Fruit fly (Drosophila melanogaster) whole organism, wandering third instar larva: ENCODE measurements around the gene Rsph3.

Experiments used
- Abd-B ChIP-seq: fragments of >200 bp; optimal IDR thresholded peaks from 2 replicates; lab custom pipeline; 2017; ENCODE audit warnings: missing biosample characterization, missing genetic modification characterization
- CG32264 ChIP-seq: fragments of 200-800 bp; sonication (Bioruptor generic); optimal IDR thresholded peaks from 2 replicates; lab custom pipeline; 2016; ENCODE audit warnings: missing biosample characterization, missing genetic modification characterization
- CG9705 ChIP-seq: fragments of 200-800 bp; sonication (Bioruptor generic); optimal IDR thresholded peaks from 2 replicates; lab custom pipeline; 2018; ENCODE audit warnings: missing biosample characterization, mild to moderate bottlenecking, missing genetic modification characterization
- CrebA ChIP-seq: fragments of 200-800 bp; sonication (Bioruptor generic); optimal IDR thresholded peaks from 2 replicates; lab custom pipeline; 2016; ENCODE audit warnings: missing biosample characterization, mild to moderate bottlenecking, missing genetic modification characterization, borderline replicate concordance
- Dfd ChIP-seq: fragments of >200 bp; optimal IDR thresholded peaks from 2 replicates; lab custom pipeline; 2017; ENCODE audit warnings: missing biosample characterization, missing genetic modification characterization
- Dif ChIP-seq: fragments of 200-275, 200-300 bp; sonication (Bioruptor generic); optimal IDR thresholded peaks from 2 replicates; lab custom pipeline; 2018; ENCODE audit warnings: missing biosample characterization, missing genetic modification characterization; ENCODE audit not compliant: partially characterized antibody
- GATAd ChIP-seq: sonication (Bioruptor generic); optimal IDR thresholded peaks from 2 replicates; lab custom pipeline; 2016; ENCODE audit warnings: missing biosample characterization, missing genetic modification characterization
- HLH106 ChIP-seq: fragments of 200-800 bp; optimal IDR thresholded peaks from 3 replicates; lab custom pipeline; 2019; ENCODE audit warnings: missing biosample characterization, mild to moderate bottlenecking, missing genetic modification characterization, moderate library complexity
- Hr78 ChIP-seq: fragments of >200 bp; optimal IDR thresholded peaks from 2 replicates; lab custom pipeline; 2017; ENCODE audit warnings: missing biosample characterization, missing genetic modification characterization
- Hr83 ChIP-seq: fragments of 200-300 bp; sonication (Bioruptor generic); optimal IDR thresholded peaks from 2 replicates; lab custom pipeline; 2016; ENCODE audit warnings: missing biosample characterization, mild to moderate bottlenecking, missing genetic modification characterization, moderate library complexity; ENCODE audit not compliant: poor library complexity, severe bottlenecking
- Mio ChIP-seq: sonication (Bioruptor generic); optimal IDR thresholded peaks from 2 replicates; lab custom pipeline; 2016; ENCODE audit warnings: missing biosample characterization, missing genetic modification characterization
- N ChIP-seq: fragments of >200 bp; optimal IDR thresholded peaks from 2 replicates; lab custom pipeline; 2018; ENCODE audit warnings: missing biosample characterization, missing external identifiers, missing genetic modification characterization
- OdsH ChIP-seq: fragments of 200-800 bp; sonication (Bioruptor generic); optimal IDR thresholded peaks from 2 replicates; lab custom pipeline; 2016; ENCODE audit warnings: missing biosample characterization, mild to moderate bottlenecking, missing genetic modification characterization
- Rel ChIP-seq, 2 experiments: fragments of 200-800 bp; sonication (Bioruptor generic) in 1 of 2; optimal IDR thresholded peaks; 2 replicates in 1 of 2; 3 replicates in 1 of 2; lab custom pipeline; 2016 to 2019; ENCODE audit warnings: mild to moderate bottlenecking in 2 of 2, missing biosample characterization in 2 of 2, missing genetic modification characterization in 2 of 2, moderate library complexity in 1 of 2
- Vsx2 ChIP-seq: fragments of 200-300, 225-300 bp; sonication (Bioruptor generic); optimal IDR thresholded peaks from 2 replicates; lab custom pipeline; 2018; ENCODE audit warnings: missing biosample characterization, missing genetic modification characterization; ENCODE audit not compliant: partially characterized antibody
- brk ChIP-seq: fragments of 200-800 bp; sonication (Bioruptor generic); optimal IDR thresholded peaks from 2 replicates; lab custom pipeline; 2016; ENCODE audit warnings: missing biosample characterization, mild to moderate bottlenecking, missing genetic modification characterization
- dl ChIP-seq, 2 experiments: fragments of 175-275, 200-275 bp in 1 of 2; fragments of 200-275 bp in 1 of 2; sonication (Bioruptor generic); optimal IDR thresholded peaks; lab custom pipeline; 2018; ENCODE audit warnings: mild to moderate bottlenecking in 2 of 2, missing biosample characterization in 2 of 2, missing genetic modification characterization in 2 of 2, moderate library complexity in 2 of 2; ENCODE audit not compliant: partially characterized antibody in 2 of 2, insufficient read depth in 1 of 2
- dmrt93B ChIP-seq: fragments of 200-800 bp; sonication (Bioruptor generic); optimal IDR thresholded peaks from 2 replicates; lab custom pipeline; 2018; ENCODE audit warnings: missing biosample characterization, mild to moderate bottlenecking, missing genetic modification characterization
- dsf ChIP-seq: sonication (Bioruptor generic); optimal IDR thresholded peaks from 2 replicates; lab custom pipeline; 2016; ENCODE audit warnings: missing biosample characterization, missing genetic modification characterization, borderline replicate concordance
- ey ChIP-seq: fragments of 200-800 bp; sonication (Bioruptor generic); optimal IDR thresholded peaks from 2 replicates; lab custom pipeline; 2016; ENCODE audit warnings: missing biosample characterization, missing genetic modification characterization
- foxo ChIP-seq, 2 experiments: fragments of 200-800 bp; sonication (Bioruptor generic); optimal IDR thresholded peaks; 2 replicates in 1 of 2; 3 replicates in 1 of 2; lab custom pipeline; 2016 to 2017; ENCODE audit warnings: missing biosample characterization in 2 of 2, missing genetic modification characterization in 2 of 2
- fru ChIP-seq: fragments of 200-800 bp; sonication (Bioruptor generic); optimal IDR thresholded peaks from 3 replicates; lab custom pipeline; 2016; ENCODE audit warnings: missing biosample characterization, mild to moderate bottlenecking, missing genetic modification characterization
- h ChIP-seq: fragments of 200-800 bp; sonication (Bioruptor generic); optimal IDR thresholded peaks from 3 replicates; lab custom pipeline; 2016; ENCODE audit warnings: missing biosample characterization, mild to moderate bottlenecking, missing genetic modification characterization
- jim ChIP-seq: fragments of 175-275, 200-325 bp; sonication (Bioruptor generic); optimal IDR thresholded peaks from 2 replicates; lab custom pipeline; 2016; ENCODE audit warnings: missing biosample characterization, mild to moderate bottlenecking, missing genetic modification characterization
- rgr ChIP-seq: fragments of 200-800 bp; sonication (Bioruptor generic); optimal IDR thresholded peaks from 3 replicates; lab custom pipeline; 2016; ENCODE audit warnings: missing biosample characterization, mild to moderate bottlenecking, missing genetic modification characterization
- tai ChIP-seq: sonication (Bioruptor generic); optimal IDR thresholded peaks from 2 replicates; lab custom pipeline; 2016; ENCODE audit warnings: missing biosample characterization, missing genetic modification characterization
- woc ChIP-seq: sonication (Bioruptor generic); optimal IDR thresholded peaks from 2 replicates; lab custom pipeline; 2016; ENCODE audit warnings: missing biosample characterization, mild to moderate bottlenecking, missing genetic modification characterization

Rsph3 gene

DNA sequence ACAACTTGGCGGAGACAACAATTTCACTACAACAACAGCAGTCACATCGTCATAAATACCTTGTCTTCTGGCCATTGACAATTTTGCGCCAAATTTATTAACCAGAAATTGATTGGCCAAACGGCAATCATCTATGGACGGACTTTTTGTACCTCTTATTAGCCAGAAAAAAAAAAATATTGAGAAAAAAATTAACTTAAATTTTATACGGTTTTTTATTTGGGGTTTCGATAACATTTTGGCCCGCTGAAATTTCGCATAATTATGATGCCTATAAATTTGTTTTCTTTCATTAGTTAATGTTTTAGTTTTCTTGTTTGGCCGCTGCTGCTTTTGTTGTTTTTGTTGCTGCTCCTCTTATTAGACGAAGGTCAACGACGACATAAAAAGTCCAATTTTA lies 41.0 kb upstream of the Rsph3 start:
- TF ChIP-seq rgr (GFP tag; lab: Kevin White, UChicago) = no peak
- TF ChIP-seq OdsH (GFP tag; lab: Kevin White, UChicago) = no peak
- no peak for TF ChIP-seq GATAd (GFP tag; lab: Kevin White, UChicago)
- TF ChIP-seq Dfd = no peak
- TF ChIP-seq Dif = no peak
- no peak for TF ChIP-seq CG32264 (GFP tag; lab: Kevin White, UChicago)
- no peak for TF ChIP-seq Abd-B
- TF ChIP-seq Hr83 (GFP tag; lab: Kevin White, UChicago) = no peak
- TF ChIP-seq h (GFP tag; lab: Kevin White, UChicago) = no peak
- TF ChIP-seq N (GFP tag; lab: Kevin White, UChicago) = no peak
- no peak for TF ChIP-seq HLH106 (tag; lab: Kevin White, UChicago)
- no peak for TF ChIP-seq dmrt93B

DNA sequence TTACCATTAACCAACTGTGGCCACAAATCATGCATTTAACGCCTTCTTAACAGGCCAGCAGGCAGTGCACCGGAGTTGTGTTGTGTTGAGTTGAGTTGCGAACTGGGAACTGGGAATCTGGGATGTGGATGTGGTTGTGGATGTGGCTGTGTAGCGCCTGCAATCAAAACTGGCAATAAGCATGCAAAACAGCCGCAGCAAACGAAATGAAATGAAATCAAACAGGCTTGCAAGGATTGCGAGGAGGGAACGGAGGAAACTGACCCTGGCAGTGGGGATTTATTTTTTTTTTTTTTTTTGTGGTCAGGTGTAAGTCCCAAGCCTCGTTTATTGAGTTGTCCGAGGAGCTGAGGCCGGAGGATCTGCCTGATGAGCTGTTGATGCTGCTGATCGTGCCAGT lies 39.5 kb upstream of the Rsph3 start:
- TF ChIP-seq HLH106 (tag; lab: Kevin White, UChicago) (no peak), Mio (GFP tag; lab: Kevin White, UChicago) (no peak), woc (GFP tag; lab: Kevin White, UChicago) (no peak), Rel (GFP tag; optimal IDR thresholded peaks at IDR 0.05; lab: Kevin White, UChicago) (no peak), Rel (tag; optimal IDR thresholded peaks at IDR 0.05; lab: Kevin White, UChicago) (peak; percentile 71), OdsH (GFP tag; lab: Kevin White, UChicago) (no peak), rgr (GFP tag; lab: Kevin White, UChicago) (no peak)
- TF ChIP-seq, all 38 proteins: peak for 1

DNA sequence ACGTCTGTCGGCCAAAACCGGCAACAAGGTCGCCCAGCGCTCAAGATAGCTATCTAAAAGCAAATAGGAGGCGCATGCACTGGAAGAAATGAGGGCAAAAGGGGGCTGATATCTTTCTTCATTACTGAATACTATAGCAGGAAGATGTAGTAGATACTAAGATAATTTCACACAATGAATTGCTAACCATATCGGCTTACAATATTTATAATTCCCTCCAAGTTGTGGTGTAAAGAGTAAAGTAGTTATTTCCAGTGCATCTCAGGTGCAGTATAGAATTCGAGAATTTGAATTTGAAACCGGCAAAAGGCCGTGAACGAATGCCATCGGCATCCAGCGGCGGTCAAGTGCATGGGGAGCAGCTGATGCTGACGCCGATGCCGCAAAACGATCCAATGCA lies 36.5 kb upstream of the Rsph3 start:
- TF ChIP-seq brk (GFP tag; lab: Kevin White, UChicago) (no peak), fru (GFP tag; lab: Kevin White, UChicago) (peak; percentile 23), h (GFP tag; lab: Kevin White, UChicago) (peak; percentile 30), HLH106 (tag; lab: Kevin White, UChicago) (peak; percentile 16), Hr78 (GFP tag; lab: Kevin White, UChicago) (no peak), foxo (GFP tag; optimal IDR thresholded peaks at IDR 0.05; lab: Kevin White, UChicago) (peak in 1 of 2 experiments; percentile 27), CG9705 (no peak)

DNA sequence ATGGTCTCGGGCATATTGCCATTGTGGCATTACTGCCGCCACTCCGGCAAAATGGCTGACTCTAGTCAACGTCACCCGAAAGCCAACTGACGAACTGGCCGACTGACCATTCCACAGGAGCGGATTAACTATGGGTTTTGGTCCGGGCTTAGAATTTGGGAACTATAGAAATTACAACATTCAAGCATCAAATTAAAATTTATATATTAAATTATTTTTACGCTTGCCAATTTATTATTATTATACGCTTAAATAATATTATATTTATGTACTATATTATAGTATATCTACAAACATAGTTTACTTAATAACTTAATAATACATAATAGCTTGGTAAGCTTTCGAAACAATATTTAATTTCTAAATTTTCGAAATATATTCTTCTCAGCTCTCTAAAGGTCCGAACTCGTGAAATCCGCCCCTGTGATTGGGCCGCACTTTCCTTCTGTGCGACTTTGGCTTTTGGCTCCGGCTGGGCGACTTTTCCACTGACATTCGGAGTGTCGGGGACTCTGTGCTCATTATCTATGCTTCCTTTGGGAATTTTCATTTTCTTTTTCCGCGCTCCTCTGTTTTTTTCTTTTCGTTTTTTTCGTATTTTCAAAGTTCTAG lies 34.5 kb upstream of the Rsph3 start:
- TF ChIP-seq Rel (GFP tag; optimal IDR thresholded peaks at IDR 0.05; lab: Kevin White, UChicago) (no peak), Rel (tag; optimal IDR thresholded peaks at IDR 0.05; lab: Kevin White, UChicago) (no peak), Hr78 (GFP tag; lab: Kevin White, UChicago) (no peak), Dfd (no peak), woc (GFP tag; lab: Kevin White, UChicago) (no peak), brk (GFP tag; lab: Kevin White, UChicago) (no peak), Mio (GFP tag; lab: Kevin White, UChicago) (no peak), fru (GFP tag; lab: Kevin White, UChicago) (no peak), GATAd (GFP tag; lab: Kevin White, UChicago) (no peak), Hr83 (GFP tag; lab: Kevin White, UChicago) (no peak), foxo (GFP tag; optimal IDR thresholded peaks at IDR 0.05; lab: Kevin White, UChicago) (no peak), Abd-B (no peak), tai (no peak), Dif (no peak), dsf (no peak), HLH106 (tag; lab: Kevin White, UChicago) (no peak)

DNA sequence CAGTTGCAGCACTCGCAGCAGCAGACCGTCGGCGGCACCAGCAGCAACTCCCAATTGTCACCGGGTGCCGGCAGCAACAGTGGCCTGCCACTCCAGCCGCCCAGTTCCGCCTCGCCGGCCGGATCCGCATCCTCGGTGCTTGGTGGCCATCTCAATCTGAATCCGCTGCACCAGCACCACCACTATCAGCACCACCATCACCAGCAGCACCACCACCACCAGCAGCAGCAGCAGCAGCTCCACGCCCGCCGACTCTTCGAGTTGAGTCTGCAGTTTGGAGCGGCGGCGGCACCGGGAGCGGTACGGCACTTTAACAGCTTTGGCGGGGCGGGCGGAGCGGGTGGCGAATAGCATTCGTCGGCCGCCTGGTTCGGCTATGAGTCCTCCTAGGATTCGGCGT lies 29.6 kb upstream of the Rsph3 start:
- TF ChIP-seq Dfd (peak; percentile 53), ey (GFP tag; lab: Kevin White, UChicago) (no peak)
- TF ChIP-seq, all 38 proteins: peak for 1

DNA sequence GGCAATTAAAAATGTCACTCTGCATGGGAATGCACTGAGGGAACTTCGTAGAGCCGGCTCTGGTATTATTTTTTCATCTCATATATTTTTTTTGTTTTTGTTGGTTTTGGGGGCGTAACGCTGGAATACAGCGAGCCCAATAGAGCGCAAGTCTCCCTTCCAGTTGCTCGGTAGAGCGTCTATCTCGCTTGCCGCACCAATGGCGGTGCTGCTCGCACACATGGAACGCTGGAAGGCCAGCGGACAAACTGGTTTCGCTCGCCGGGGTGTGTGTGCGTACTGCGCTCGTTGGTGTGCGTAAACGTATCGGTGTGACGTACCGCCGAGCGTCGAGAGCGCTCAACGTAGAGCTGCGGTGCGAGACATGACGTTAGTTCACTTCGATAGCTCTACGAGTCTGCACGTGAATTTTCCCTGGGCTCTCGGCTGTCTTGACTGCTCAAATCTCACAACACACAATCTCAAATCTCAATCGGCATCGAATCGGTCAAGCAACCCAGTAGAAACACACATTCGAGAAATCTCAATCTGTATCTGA lies 26.8 kb upstream of the Rsph3 start, which contains the start of gene vvl:
Gene vvl, plus strand, starts transcription at position 371 of the 538 bp plus-strand sequence.
- peak; percentile 85 for TF ChIP-seq Vsx2 (GFP tag; lab: Kevin White, UChicago)
- peak; percentile 69 for TF ChIP-seq Hr83 (GFP tag; lab: Kevin White, UChicago)
- TF ChIP-seq jim (GFP tag; lab: Kevin White, UChicago) = peak; percentile 59
- TF ChIP-seq h (GFP tag; lab: Kevin White, UChicago) = no peak
- TF ChIP-seq CrebA = peak; percentile 13
- peak in 1 of 2 experiments; percentile 41 for TF ChIP-seq dl (GFP tag; optimal IDR thresholded peaks at IDR 0.05; lab: Kevin White, UChicago; ENCODE audit: insufficient read depth in 1 of 2, partially characterized antibody in 2 of 2)
- TF ChIP-seq Dif = peak; percentile 87
- TF ChIP-seq tai = no peak
